Fruit fly (Drosophila melanogaster) whole organism, prepupa: Measurements from ENCODE around the gene CG13625.

Experiments used
- Blimp-1 ChIP-seq: fragments of 200-800 bp; sonication (Bioruptor generic); optimal IDR thresholded peaks from 3 replicates; lab custom pipeline; 2017; ENCODE audit warnings: missing biosample characterization, missing genetic modification characterization, mild to moderate bottlenecking, moderate library complexity, missing genetic modification reagents
- CG1621 ChIP-seq: fragments of 200-800 bp; sonication (Bioruptor generic); optimal IDR thresholded peaks from 3 replicates; lab custom pipeline; 2018; ENCODE audit warnings: missing biosample characterization, mild to moderate bottlenecking, missing genetic modification characterization
- CG6808 ChIP-seq: fragments of 200-800 bp; sonication (Bioruptor generic); optimal IDR thresholded peaks from 3 replicates; lab custom pipeline; 2017; ENCODE audit warnings: missing biosample characterization, missing genetic modification characterization, mild to moderate bottlenecking, moderate library complexity, missing genetic modification reagents
- Eip93F ChIP-seq: fragments of 200-800 bp; sonication (Bioruptor generic); optimal IDR thresholded peaks from 2 replicates; lab custom pipeline; 2016; ENCODE audit warnings: missing biosample characterization, mild to moderate bottlenecking, missing genetic modification characterization
- Ets21C ChIP-seq: fragments of 200-800 bp; sonication (Bioruptor generic); optimal IDR thresholded peaks from 3 replicates; lab custom pipeline; 2016; ENCODE audit warnings: missing biosample characterization, missing genetic modification characterization
- Hr39 ChIP-seq: fragments of 200-800 bp; sonication (Bioruptor generic); optimal IDR thresholded peaks from 2 replicates; lab custom pipeline; 2016; ENCODE audit warnings: missing biosample characterization, missing genetic modification characterization
- Lpt ChIP-seq: fragments of 200-800 bp; sonication (Bioruptor generic); optimal IDR thresholded peaks from 3 replicates; lab custom pipeline; 2016; ENCODE audit warnings: missing biosample characterization, missing genetic modification characterization
- Smox ChIP-seq: fragments of 200-800 bp; sonication (Bioruptor generic); optimal IDR thresholded peaks from 3 replicates; lab custom pipeline; 2016; ENCODE audit warnings: missing biosample characterization, missing genetic modification characterization
- dac ChIP-seq: fragments of 200-800 bp; sonication (Bioruptor generic); optimal IDR thresholded peaks from 2 replicates; lab custom pipeline; 2017; ENCODE audit warnings: missing biosample characterization, mild to moderate bottlenecking, missing genetic modification characterization
- salr ChIP-seq, 2 experiments: fragments of 200-800 bp; sonication (Bioruptor generic); optimal IDR thresholded peaks; 3 replicates each; lab custom pipeline; 2016 to 2018; ENCODE audit warnings: missing biosample characterization in 2 of 2, missing genetic modification characterization in 2 of 2, mild to moderate bottlenecking in 1 of 2
- svp ChIP-seq: fragments of 200-800 bp; sonication (Bioruptor generic); peaks from one replicate; lab custom pipeline; 2016; ENCODE audit warnings: missing biosample characterization, missing genetic modification characterization

- no peak for TF ChIP-seq Hr39 (GFP tag; lab: Kevin White, UChicago)
- TF ChIP-seq CG1621, result no peak
- no peak for TF ChIP-seq salr (GFP tag; optimal IDR thresholded peaks at IDR 0.05; lab: Kevin White, UChicago)
- no peak for TF ChIP-seq Ets21C (GFP tag; lab: Kevin White, UChicago)
- TF ChIP-seq Blimp-1 (GFP tag; lab: Kevin White, UChicago), result no peak
- peak; percentile 57 for TF ChIP-seq svp (GFP tag; lab: Kevin White, UChicago)
- peak; percentile 46 for TF ChIP-seq Eip93F (GFP tag; lab: Kevin White, UChicago)
- TF ChIP-seq Lpt, result no peak
- no peak for TF ChIP-seq dac (GFP tag; lab: Kevin White, UChicago)
- no peak for TF ChIP-seq Smox (GFP tag; lab: Kevin White, UChicago)
- TF ChIP-seq CG6808 (GFP tag; lab: Kevin White, UChicago), result no peak
Observed at dm6 chr3R:24575787-24576413, 9.1 kb downstream of the CG13625 start.
